Worm (Caenorhabditis elegans) whole organism, L3 larva: Measurements from ENCODE around the gene srj-4.

Experiments
- ama-1 ChIP-seq: fragments of 150-350 bp; optimal IDR thresholded peaks from 2 replicates; lab custom pipeline; 2018
- elt-1 ChIP-seq: fragments of 150-350 bp; optimal IDR thresholded peaks from 2 replicates; lab custom pipeline; 2014; ENCODE audit warnings: missing biosample characterization, missing genetic modification characterization
- elt-3 ChIP-seq, 3 experiments: fragments of 150-350 bp in 1 of 3; sonication (generic microtip) in 2 of 3; optimal IDR thresholded peaks; 2 replicates in 2 of 3; 4 replicates in 1 of 3; lab custom pipeline; 2014 to 2017; ENCODE audit warnings: missing biosample characterization in 3 of 3, missing genetic modification characterization in 3 of 3
- eor-1 ChIP-seq, 2 experiments: fragments of 150-350 bp; optimal IDR thresholded peaks; 2 replicates each; lab custom pipeline; 2014 to 2018; ENCODE audit warnings: missing biosample characterization in 2 of 2, missing genetic modification characterization in 2 of 2
- fkh-2 ChIP-seq: fragments of 150-350 bp; optimal IDR thresholded peaks from 2 replicates; lab custom pipeline; 2014; ENCODE audit warnings: missing biosample characterization, missing genetic modification reagents, missing genetic modification characterization
- fos-1 ChIP-seq: fragments of 150-350 bp; optimal IDR thresholded peaks from 2 replicates; lab custom pipeline; 2014; ENCODE audit warnings: missing biosample characterization, missing genetic modification characterization
- nfya-1 ChIP-seq: sonication (generic microtip); optimal IDR thresholded peaks from 2 replicates; lab custom pipeline; 2017; ENCODE audit warnings: missing genetic modification characterization, mild to moderate bottlenecking, missing compliant biosample characterization, antibody characterized with exemption, moderate library complexity; ENCODE audit not compliant: insufficient read depth
- nhr-23 ChIP-seq: fragments of 150-350 bp; optimal IDR thresholded peaks from 2 replicates; lab custom pipeline; 2014; ENCODE audit warnings: missing biosample characterization, missing genetic modification reagents, missing genetic modification characterization
- nhr-237 ChIP-seq: fragments of 150-350 bp; optimal IDR thresholded peaks from 2 replicates; lab custom pipeline; 2014; ENCODE audit warnings: missing biosample characterization, missing genetic modification characterization
- nhr-25 ChIP-seq: sonication (generic microtip); optimal IDR thresholded peaks from 2 replicates; lab custom pipeline; 2017; ENCODE audit warnings: missing biosample characterization, missing genetic modification characterization
- nhr-28 ChIP-seq: fragments of 150-350 bp; optimal IDR thresholded peaks from 2 replicates; lab custom pipeline; 2014; ENCODE audit warnings: missing biosample characterization, missing genetic modification characterization
- nhr-76 ChIP-seq: fragments of 150-350 bp; sonication (generic microtip); optimal IDR thresholded peaks from 5 replicates; lab custom pipeline; 2014; ENCODE audit warnings: missing biosample characterization, missing genetic modification characterization
- nhr-77 ChIP-seq: fragments of 150-350 bp; optimal IDR thresholded peaks from 2 replicates; lab custom pipeline; 2014; ENCODE audit warnings: missing biosample characterization, missing genetic modification characterization

DNA sequence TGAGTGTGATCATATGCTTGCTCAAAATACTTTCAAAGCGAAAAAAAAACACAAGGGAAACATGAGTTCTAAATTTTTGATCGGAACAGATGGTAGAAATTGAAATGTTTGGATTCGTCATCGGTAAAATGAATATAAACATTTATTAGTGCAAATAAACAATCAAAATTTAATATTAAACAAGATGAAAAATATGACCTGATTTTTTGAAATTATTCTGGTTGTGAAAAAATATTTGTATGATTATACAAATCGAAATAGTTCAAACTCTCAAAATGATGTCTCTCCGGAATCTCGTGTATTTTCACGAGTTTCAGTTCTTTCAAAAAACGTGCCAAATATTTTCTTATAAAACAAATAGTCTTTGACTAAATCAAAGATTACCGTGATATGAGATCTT lies 42.6 kb upstream of the srj-4 start, which contains the start of gene C13C4.7:
- TF ChIP-seq nhr-77 (tag; lab: Kevin White, UChicago) (no peak), nhr-25 (tag; lab: Kevin White, UChicago) (no peak), nhr-28 (tag; lab: Kevin White, UChicago) (no peak), nhr-237 (tag; lab: Kevin White, UChicago) (no peak), eor-1 (tag; optimal IDR thresholded peaks at IDR 0.05; lab: Kevin White, UChicago) (no peak), elt-3 (tag; optimal IDR thresholded peaks at IDR 0.05; lab: Kevin White, UChicago) (no peak), nfya-1 (no peak), nhr-23 (no peak), fkh-2 (tag; lab: Kevin White, UChicago) (no peak), elt-1 (tag; lab: Kevin White, UChicago) (no peak), fos-1 (tag; lab: Kevin White, UChicago) (no peak), ama-1 (lab: Kevin White, UChicago) (no peak), nhr-76 (tag; lab: Kevin White, UChicago) (no peak)
